Worm (Caenorhabditis elegans): ENCODE results near the gene zip-10.

Gene zip-10

ce11 chrV:11610049-11610448 is 40.5 kb downstream of the zip-10 start, which contains the start of gene piit-1:
Gene piit-1 (minus strand): TSS chrV:11610149.
- peak; percentile 32 for TF ChIP-seq pha-4 (tag; optimal IDR thresholded peaks at IDR 0.05)
- TF ChIP-seq fkh-2 (tag; optimal IDR thresholded peaks at IDR 0.05) = no peak

- TF ChIP-seq nhr-237 (tag; optimal IDR thresholded peaks at IDR 0.05) (no peak), jun-1 (tag; optimal IDR thresholded peaks at IDR 0.05) (no peak), nhr-12 (tag; optimal IDR thresholded peaks at IDR 0.05) (no peak), pha-4 (tag; optimal IDR thresholded peaks at IDR 0.05) (peak; percentile 74)
Observed at ce11 chrV:11606424-11606823, 44.1 kb downstream of the zip-10 start, which contains the start of gene idpp-16. Gene idpp-16 (minus strand): TSS chrV:11606524.

- peak; percentile 91 for TF ChIP-seq pha-4 (tag; optimal IDR thresholded peaks at IDR 0.05)
- TF ChIP-seq nhr-43 (tag; optimal IDR thresholded peaks at IDR 0.05; ENCODE audit: poor library complexity, severe bottlenecking) = no peak
- no peak for TF ChIP-seq aly-2 (tag; optimal IDR thresholded peaks at IDR 0.05)
Observed at ce11 chrV:11605227-11605626, 45.3 kb downstream of the zip-10 start.

ce11 chrV:11604484-11604883 is 46.1 kb downstream of the zip-10 start, which contains the start of gene dhs-20:
Gene dhs-20 (minus strand): TSS chrV:11604563.
- peak; percentile 77 for TF ChIP-seq pqm-1 (tag; optimal IDR thresholded peaks at IDR 0.05)
- peak; percentile 47 for TF ChIP-seq pha-4 (tag; optimal IDR thresholded peaks at IDR 0.05)
- no peak for TF ChIP-seq lin-15B (tag; optimal IDR thresholded peaks at IDR 0.05)
- TF ChIP-seq aly-2 (tag; optimal IDR thresholded peaks at IDR 0.05) = no peak
- TF ChIP-seq elt-2 (tag; optimal IDR thresholded peaks at IDR 0.05) = peak; percentile 76
- no peak for TF ChIP-seq fkh-10 (GFP tag; optimal IDR thresholded peaks at IDR 0.05)

- TF ChIP-seq egl-5 (tag; optimal IDR thresholded peaks at IDR 0.05) (no peak), nhr-23 (tag; optimal IDR thresholded peaks at IDR 0.05) (no peak), nhr-77 (tag; optimal IDR thresholded peaks at IDR 0.05) (no peak), ceh-9 (tag; optimal IDR thresholded peaks at IDR 0.05) (no peak), nhr-43 (tag; optimal IDR thresholded peaks at IDR 0.05; ENCODE audit: poor library complexity, severe bottlenecking) (no peak), ceh-28 (tag; optimal IDR thresholded peaks at IDR 0.05) (no peak), sea-2 (GFP tag; optimal IDR thresholded peaks at IDR 0.05) (no peak), nhr-25 (tag; optimal IDR thresholded peaks at IDR 0.05) (no peak), ZK546.5 (tag; optimal IDR thresholded peaks at IDR 0.05) (no peak), pqm-1 (tag; optimal IDR thresholded peaks at IDR 0.05) (no peak), zag-1 (tag; optimal IDR thresholded peaks at IDR 0.05) (no peak), daf-12 (tag; optimal IDR thresholded peaks at IDR 0.05) (no peak), skn-1 (tag; optimal IDR thresholded peaks at IDR 0.05) (no peak), R02D3.7 (tag; optimal IDR thresholded peaks at IDR 0.05) (no peak), lsy-12 (tag; optimal IDR thresholded peaks at IDR 0.05) (no peak), unc-62 (GFP tag; optimal IDR thresholded peaks at IDR 0.05) (no peak), unc-39 (tag; optimal IDR thresholded peaks at IDR 0.05) (no peak), jun-1 (tag; optimal IDR thresholded peaks at IDR 0.05) (no peak), ama-1 (optimal IDR thresholded peaks at IDR 0.05) (no peak), nhr-237 (tag; optimal IDR thresholded peaks at IDR 0.05) (no peak)
Observed at ce11 chrV:11600800-11601199, 49.8 kb downstream of the zip-10 start, which contains the start of gene F35B12.9. Gene F35B12.9 (plus strand): TSS chrV:11601171.
